Fruit fly (Drosophila melanogaster): ENCODE results near the gene CG13058.

DNA sequence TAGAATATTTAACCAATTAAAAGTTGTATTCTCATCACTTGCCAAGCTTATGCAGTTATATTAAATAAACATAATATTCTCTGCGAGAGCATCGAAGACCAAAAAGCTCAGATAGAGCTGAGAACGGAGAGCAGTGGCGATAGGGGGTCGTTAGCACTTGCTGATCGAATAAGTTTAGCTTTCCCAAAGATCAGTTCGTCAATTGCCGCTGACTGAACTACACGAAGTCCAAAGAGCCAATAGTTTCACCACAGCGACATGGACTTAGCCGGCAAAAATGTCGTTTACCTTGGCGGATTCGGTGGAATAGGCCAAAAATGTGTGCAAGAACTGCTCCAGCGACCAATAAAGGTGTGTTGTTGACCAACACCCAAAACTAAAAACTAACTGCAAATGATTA lies 39.6 kb downstream of the CG13058 start, which contains the start of gene CG4842:
- no peak for TF ChIP-seq D1 (tag; optimal IDR thresholded peaks at IDR 0.05)
- no peak for TF ChIP-seq Pif1B (GFP tag; optimal IDR thresholded peaks at IDR 0.05)
